Worm (Caenorhabditis elegans) whole organism, L1 larva: Measurements from ENCODE around the gene F38A6.4.
A peak's percentile ranks its signal among the peaks of the same experiment; 100 is the strongest.

Experiments
- C04F5.9 ChIP-seq: sonication (generic microtip); optimal IDR thresholded peaks from 2 replicates; lab custom pipeline; 2016; ENCODE audit warnings: missing genetic modification characterization, missing compliant biosample characterization
- C34B4.2 ChIP-seq: sonication (generic microtip); optimal IDR thresholded peaks from 2 replicates; lab custom pipeline; 2017; ENCODE audit warnings: mild to moderate bottlenecking, missing genetic modification characterization, missing compliant biosample characterization
- aha-1 ChIP-seq: fragments of 150-350 bp; optimal IDR thresholded peaks from 2 replicates; lab custom pipeline; 2014; ENCODE audit warnings: missing biosample characterization, missing genetic modification characterization
- alr-1 ChIP-seq: fragments of 200-800 bp; sonication (Bioruptor generic); optimal IDR thresholded peaks from 2 replicates; lab custom pipeline; 2018; ENCODE audit warnings: borderline replicate concordance, mild to moderate bottlenecking, missing genetic modification characterization, missing compliant biosample characterization
- aly-2 ChIP-seq: fragments of 150-350 bp; optimal IDR thresholded peaks from 2 replicates; lab custom pipeline; 2014; ENCODE audit warnings: missing biosample characterization, missing genetic modification characterization
- ama-1 ChIP-seq: fragments of 150-350 bp; optimal IDR thresholded peaks from 2 replicates; lab custom pipeline; 2014
- blmp-1 ChIP-seq: fragments of 150-350 bp; optimal IDR thresholded peaks from 2 replicates; lab custom pipeline; 2014; ENCODE audit warnings: missing biosample characterization, missing genetic modification characterization
- ceh-82 ChIP-seq, 3 experiments: fragments of 150-350 bp in 1 of 3; sonication (generic microtip) in 2 of 3; optimal IDR thresholded peaks; 2 replicates each; lab custom pipeline; 2014 to 2017; ENCODE audit warnings: missing biosample characterization in 3 of 3, missing genetic modification characterization in 3 of 3
- ceh-88 ChIP-seq: fragments of 200-800 bp; sonication (Bioruptor generic); IDR thresholded peaks from 2 replicates; pipeline ENCODE4 v1.3.6; 2022; ENCODE audit warnings: missing genetic modification characterization, missing compliant biosample characterization
- ceh-90 ChIP-seq: sonication (generic microtip); optimal IDR thresholded peaks from 2 replicates; lab custom pipeline; 2016; ENCODE audit warnings: missing genetic modification characterization, missing compliant biosample characterization
- ces-1 ChIP-seq: fragments of 150-350 bp; optimal IDR thresholded peaks from 2 replicates; lab custom pipeline; 2014; ENCODE audit warnings: missing biosample characterization, missing genetic modification reagents, missing genetic modification characterization
- dpl-1 ChIP-seq, 3 experiments: fragments of 150-350 bp in 2 of 3; sonication (generic microtip) in 1 of 3; optimal IDR thresholded peaks; 2 replicates each; lab custom pipeline; 2014 to 2017; ENCODE audit warnings: missing biosample characterization in 3 of 3, missing genetic modification characterization in 3 of 3, missing genetic modification reagents in 3 of 3
- dsc-1 ChIP-seq: sonication (generic microtip); optimal IDR thresholded peaks from 2 replicates; lab custom pipeline; 2016; ENCODE audit warnings: mild to moderate bottlenecking, missing genetic modification characterization, missing compliant biosample characterization
- efl-1 ChIP-seq, 4 experiments: fragments of 150-350 bp; optimal IDR thresholded peaks in 3 of 4; peaks in 1 of 4; 1 replicate in 1 of 4; 2 replicates in 3 of 4; lab custom pipeline; 2014; ENCODE audit warnings: missing biosample characterization in 2 of 4, missing genetic modification characterization in 2 of 4, missing genetic modification reagents in 2 of 4
- efl-3 ChIP-seq: fragments of 200-800 bp; sonication (Bioruptor generic); optimal IDR thresholded peaks from 2 replicates; lab custom pipeline; 2018; ENCODE audit warnings: mild to moderate bottlenecking, missing genetic modification characterization, missing compliant biosample characterization
- egl-13 ChIP-seq: sonication (generic microtip); optimal IDR thresholded peaks from 2 replicates; lab custom pipeline; 2016; ENCODE audit warnings: missing genotype, missing genetic modification reagents, missing genetic modification characterization, missing compliant biosample characterization
- egl-27 ChIP-seq, 2 experiments: fragments of 150-350 bp in 1 of 2; sonication (generic microtip); optimal IDR thresholded peaks; 3 replicates each; lab custom pipeline; 2017 to 2018; ENCODE audit warnings: missing biosample characterization in 2 of 2, missing genetic modification characterization in 2 of 2, missing genetic modification reagents in 2 of 2
- elt-2 ChIP-seq: sonication (generic microtip); optimal IDR thresholded peaks from 2 replicates; lab custom pipeline; 2016; ENCODE audit warnings: missing genetic modification characterization, mild to moderate bottlenecking, inconsistent platforms, missing compliant biosample characterization, missing genetic modification reagents
- elt-3 ChIP-seq, 6 experiments: fragments of 150-350 bp in 1 of 6; sonication (generic microtip); optimal IDR thresholded peaks; 2 replicates each; lab custom pipeline; 2017 to 2018; ENCODE audit warnings: missing biosample characterization in 6 of 6, missing genetic modification characterization in 6 of 6, inconsistent platforms in 1 of 6
- fkh-4 ChIP-seq: sonication (generic microtip); optimal IDR thresholded peaks from 2 replicates; lab custom pipeline; 2016; ENCODE audit warnings: missing compliant biosample characterization, missing genetic modification characterization, borderline replicate concordance
- fkh-8 ChIP-seq: sonication (generic microtip); optimal IDR thresholded peaks from 2 replicates; lab custom pipeline; 2016; ENCODE audit warnings: mild to moderate bottlenecking, missing genetic modification characterization, missing compliant biosample characterization
- hlh-17 ChIP-seq: fragments of 200-800 bp; sonication (Bioruptor generic); optimal IDR thresholded peaks from 2 replicates; lab custom pipeline; 2018; ENCODE audit warnings: missing genetic modification characterization, mild to moderate bottlenecking, missing compliant biosample characterization, moderate library complexity, borderline replicate concordance
- hlh-4 ChIP-seq: sonication (generic microtip); optimal IDR thresholded peaks from 2 replicates; lab custom pipeline; 2016; ENCODE audit warnings: mild to moderate bottlenecking, missing genetic modification characterization, missing compliant biosample characterization
- lin-13 ChIP-seq: fragments of 150-350 bp; optimal IDR thresholded peaks from 2 replicates; lab custom pipeline; 2014; ENCODE audit warnings: missing biosample characterization, missing genetic modification reagents, missing genetic modification characterization
- lin-35 ChIP-seq, 2 experiments: fragments of 150-350 bp; optimal IDR thresholded peaks; 2 replicates each; lab custom pipeline; 2014; ENCODE audit warnings: missing biosample characterization in 2 of 2, missing genetic modification characterization in 2 of 2, missing genetic modification reagents in 2 of 2
- lir-3 ChIP-seq: sonication (generic microtip); optimal IDR thresholded peaks from 2 replicates; lab custom pipeline; 2016; ENCODE audit warnings: mild to moderate bottlenecking, missing genetic modification characterization, moderate library complexity, missing compliant biosample characterization; ENCODE audit not compliant: poor library complexity
- lsy-2 ChIP-seq, 2 experiments: fragments of 150-350 bp; optimal IDR thresholded peaks; 2 replicates each; lab custom pipeline; 2014; ENCODE audit warnings: missing biosample characterization in 2 of 2, missing genetic modification characterization in 2 of 2
- mep-1 ChIP-seq: fragments of 150-350 bp; optimal IDR thresholded peaks from 2 replicates; lab custom pipeline; 2014; ENCODE audit warnings: missing biosample characterization, missing genetic modification characterization
- nhr-237 ChIP-seq: fragments of 150-350 bp; optimal IDR thresholded peaks from 2 replicates; lab custom pipeline; 2014; ENCODE audit warnings: missing biosample characterization, missing genetic modification characterization
- nhr-28 ChIP-seq: fragments of 150-350 bp; optimal IDR thresholded peaks from 2 replicates; lab custom pipeline; 2014; ENCODE audit warnings: missing biosample characterization, missing genetic modification characterization
- nhr-76 ChIP-seq: sonication (generic microtip); optimal IDR thresholded peaks from 2 replicates; lab custom pipeline; 2017; ENCODE audit warnings: missing biosample characterization, missing genetic modification characterization
- nhr-77 ChIP-seq: fragments of 150-350 bp; optimal IDR thresholded peaks from 2 replicates; lab custom pipeline; 2014; ENCODE audit warnings: missing biosample characterization, missing genetic modification characterization
- nhr-90 ChIP-seq: sonication (generic microtip); optimal IDR thresholded peaks from 2 replicates; lab custom pipeline; 2016; ENCODE audit warnings: mild to moderate bottlenecking, missing genetic modification characterization, missing compliant biosample characterization; ENCODE audit not compliant: poor library complexity
- pag-3 ChIP-seq: sonication (generic microtip); optimal IDR thresholded peaks from 2 replicates; lab custom pipeline; 2017; ENCODE audit warnings: missing genetic modification characterization, mild to moderate bottlenecking, missing compliant biosample characterization, antibody characterized with exemption, borderline replicate concordance; ENCODE audit not compliant: insufficient read depth
- rnt-1 ChIP-seq: sonication (generic microtip); optimal IDR thresholded peaks from 2 replicates; lab custom pipeline; 2016; ENCODE audit warnings: mild to moderate bottlenecking, missing genetic modification characterization, moderate library complexity, missing compliant biosample characterization
- skn-1 ChIP-seq: fragments of 150-350 bp; optimal IDR thresholded peaks from 2 replicates; lab custom pipeline; 2014; ENCODE audit warnings: missing biosample characterization, missing genetic modification characterization
- snu-23 ChIP-seq: sonication (generic microtip); optimal IDR thresholded peaks from 2 replicates; lab custom pipeline; 2016; ENCODE audit warnings: missing genetic modification characterization, missing compliant biosample characterization
- sup-37 ChIP-seq: fragments of 200-800 bp; sonication (Bioruptor generic); optimal IDR thresholded peaks from 2 replicates; lab custom pipeline; 2018; ENCODE audit warnings: mild to moderate bottlenecking, missing genetic modification characterization, missing compliant biosample characterization
- swsn-7 ChIP-seq: sonication (generic microtip); optimal IDR thresholded peaks from 2 replicates; lab custom pipeline; 2016; ENCODE audit warnings: missing genetic modification characterization, missing compliant biosample characterization
- unc-62 ChIP-seq: fragments of 150-350 bp; optimal IDR thresholded peaks from 2 replicates; lab custom pipeline; 2014; ENCODE audit warnings: missing biosample characterization, missing genetic modification reagents, missing genetic modification characterization
- unc-98 ChIP-seq: fragments of 200-800 bp; sonication (Bioruptor generic); IDR thresholded peaks from 2 replicates; pipeline ENCODE4 v1.3.6; 2022; ENCODE audit warnings: missing genetic modification characterization, missing compliant biosample characterization
- vab-15 ChIP-seq: sonication (generic microtip); optimal IDR thresholded peaks from 2 replicates; lab custom pipeline; 2017; ENCODE audit warnings: missing genotype, mild to moderate bottlenecking, missing genetic modification characterization, missing compliant biosample characterization
- zip-4 ChIP-seq: fragments of 200-800 bp; sonication (Bioruptor generic); optimal IDR thresholded peaks from 2 replicates; lab custom pipeline; 2018; ENCODE audit warnings: mild to moderate bottlenecking, missing genetic modification characterization, moderate library complexity, missing compliant biosample characterization
- ztf-11 ChIP-seq, 2 experiments: sonication (generic microtip); optimal IDR thresholded peaks; 2 replicates each; lab custom pipeline; 2016 to 2017; ENCODE audit warnings: missing genetic modification characterization in 2 of 2, missing biosample characterization in 1 of 2, missing compliant biosample characterization in 1 of 2
- ztf-4 ChIP-seq: fragments of 150-350 bp; optimal IDR thresholded peaks from 2 replicates; lab custom pipeline; 2014; ENCODE audit warnings: missing biosample characterization, missing genetic modification characterization

Gene F38A6.4

DNA sequence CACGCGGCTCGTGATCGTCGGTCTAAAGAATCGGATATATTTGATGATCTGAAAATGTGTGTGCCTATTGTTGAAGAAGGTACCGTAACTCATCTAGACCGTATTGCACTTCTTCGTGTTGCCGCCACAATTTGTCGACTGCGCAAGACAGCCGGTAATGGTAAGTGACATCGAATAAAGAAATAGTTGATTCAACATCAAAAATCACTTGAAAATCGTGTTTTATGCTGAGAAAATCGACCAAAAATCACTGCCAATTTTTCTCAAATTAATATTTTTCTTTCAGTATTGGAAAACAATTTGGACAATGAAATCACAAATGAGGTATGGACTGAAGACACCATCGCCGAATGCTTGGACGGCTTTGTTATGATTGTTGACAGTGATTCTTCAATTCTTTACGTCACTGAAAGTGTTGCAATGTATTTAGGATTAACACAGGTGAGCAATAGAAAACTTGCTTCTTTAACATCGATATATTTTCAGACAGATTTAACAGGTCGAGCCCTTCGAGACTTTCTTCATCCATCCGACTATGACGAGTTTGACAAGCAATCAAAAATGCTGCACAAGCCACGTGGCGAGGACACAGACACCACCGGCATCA is 6.3 kb upstream of the F38A6.4 start:
- TF ChIP-seq unc-62 (GFP tag; lab: Kevin White, UChicago) (peak; percentile 27), efl-1 (optimal IDR thresholded peaks at IDR 0.05; lab: Kevin White, UChicago) (no peak), efl-1 (GFP tag; optimal IDR thresholded peaks at IDR 0.05 in 1 of 2; lab: Kevin White, UChicago) (peak in 1 of 2 experiments; percentile 54), C34B4.2 (tag; lab: Kevin White, UChicago) (no peak)

DNA sequence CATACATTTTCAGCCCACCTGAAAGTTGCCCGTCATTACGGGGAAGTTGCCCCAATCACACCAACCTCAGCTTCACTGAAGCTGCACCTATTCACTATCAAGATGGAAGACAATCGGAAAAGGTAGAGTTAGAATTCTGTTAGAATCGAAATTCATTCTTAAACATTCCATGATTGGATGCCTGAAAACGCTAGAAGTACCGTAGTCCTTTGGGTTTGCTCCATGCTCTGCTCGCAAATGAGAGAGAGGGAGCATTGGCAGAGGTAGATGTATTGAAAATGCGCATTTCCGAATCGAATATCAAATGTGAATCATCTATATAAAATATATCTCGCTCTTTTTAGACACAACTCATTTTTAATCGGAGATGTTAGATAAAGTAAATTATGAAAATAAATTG is 5.2 kb upstream of the F38A6.4 start, which contains the start of gene hif-1:
Gene hif-1 (plus strand): TSS at position 8 of the 400 bp plus-strand sequence.
- TF ChIP-seq lsy-2 (tag; optimal IDR thresholded peaks at IDR 0.05; lab: Kevin White, UChicago) (peak in 1 of 2 experiments; percentile 57), rnt-1 (tag; lab: Kevin White, UChicago) (peak; percentile 13), egl-13 (peak; percentile 31), efl-3 (GFP tag; lab: Kevin White, UChicago) (no peak), snu-23 (GFP tag; lab: Kevin White, UChicago) (no peak)

DNA sequence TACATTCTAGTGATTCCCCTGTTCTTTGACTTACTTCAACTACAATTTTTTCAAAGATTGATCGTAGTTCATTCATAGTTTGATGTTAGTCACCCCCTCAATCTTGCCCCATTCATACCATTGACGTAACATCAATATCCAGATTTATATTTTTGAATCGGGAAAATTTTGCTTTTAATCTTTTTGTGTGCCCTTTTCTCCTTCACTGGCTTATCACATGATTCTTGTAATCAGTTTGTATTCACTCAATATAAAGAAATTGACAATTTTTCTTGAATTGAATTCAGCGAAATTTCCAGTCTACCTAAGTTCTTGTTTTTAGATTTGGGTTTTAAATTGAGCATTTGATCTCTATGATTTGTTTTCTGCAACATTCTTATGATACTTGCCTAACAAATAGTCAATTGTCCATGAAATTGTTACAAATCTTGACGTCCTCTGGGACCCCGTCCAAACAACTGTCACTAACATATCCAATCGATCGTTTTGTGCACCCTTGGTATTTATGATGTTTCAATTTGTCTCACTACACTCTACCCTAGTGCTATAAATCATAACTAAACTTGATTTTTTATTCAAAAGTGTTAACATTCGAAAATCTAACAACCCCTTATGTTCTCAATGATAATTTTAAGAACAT is 4.7 kb upstream of the F38A6.4 start:
- TF ChIP-seq egl-13: no peak
- peak; percentile 68 for TF ChIP-seq fkh-8 (tag; lab: Kevin White, UChicago)
- TF ChIP-seq ces-1 (GFP tag; lab: Kevin White, UChicago): no peak
- no peak for TF ChIP-seq elt-3 (tag; optimal IDR thresholded peaks at IDR 0.05; lab: Kevin White, UChicago)
- no peak for TF ChIP-seq aly-2 (tag; lab: Kevin White, UChicago)
- no peak for TF ChIP-seq nhr-28 (tag; lab: Kevin White, UChicago)
- no peak for TF ChIP-seq nhr-77 (tag; lab: Kevin White, UChicago)
- TF ChIP-seq lin-35 (GFP tag; optimal IDR thresholded peaks at IDR 0.05; lab: Kevin White, UChicago): no peak
- TF ChIP-seq hlh-17: no peak
- TF ChIP-seq C04F5.9 (tag; lab: Kevin White, UChicago): no peak
- TF ChIP-seq ztf-4 (tag; lab: Kevin White, UChicago): no peak
- TF ChIP-seq vab-15 (tag; lab: Kevin White, UChicago): no peak
- no peak for TF ChIP-seq mep-1 (tag; lab: Kevin White, UChicago)
- no peak for TF ChIP-seq nhr-76
- peak; percentile 27 for TF ChIP-seq swsn-7 (tag; lab: Kevin White, UChicago)
- no peak for TF ChIP-seq C34B4.2 (tag; lab: Kevin White, UChicago)
- no peak for TF ChIP-seq unc-98 (GFP tag; lab: Robert Waterston, UW)
- TF ChIP-seq egl-27 (tag; optimal IDR thresholded peaks at IDR 0.05; lab: Kevin White, UChicago): no peak
- TF ChIP-seq alr-1: no peak
- TF ChIP-seq blmp-1 (tag; lab: Kevin White, UChicago): no peak
- TF ChIP-seq pag-3 (tag; lab: Kevin White, UChicago): no peak
- TF ChIP-seq aha-1 (tag; lab: Kevin White, UChicago): no peak
- no peak for TF ChIP-seq sup-37 (GFP tag; lab: Kevin White, UChicago)
- TF ChIP-seq ceh-82 (tag; optimal IDR thresholded peaks at IDR 0.05; lab: Kevin White, UChicago): no peak
- TF ChIP-seq lir-3 (tag; lab: Kevin White, UChicago): no peak
- TF ChIP-seq fkh-4 (tag; lab: Kevin White, UChicago): no peak
- no peak for TF ChIP-seq ceh-90 (tag; lab: Kevin White, UChicago)
- TF ChIP-seq rnt-1 (tag; lab: Kevin White, UChicago): peak; percentile 58
- peak; percentile 80 for TF ChIP-seq dsc-1 (tag; lab: Kevin White, UChicago)
- no peak for TF ChIP-seq elt-2 (tag; lab: Kevin White, UChicago)
- no peak for TF ChIP-seq hlh-4 (tag; lab: Kevin White, UChicago)
- no peak for TF ChIP-seq skn-1 (tag; lab: Kevin White, UChicago)
- TF ChIP-seq ceh-88 (GFP tag; lab: Robert Waterston, UW): no peak
- no peak for TF ChIP-seq nhr-237 (tag; lab: Kevin White, UChicago)
- TF ChIP-seq dpl-1 (GFP tag; optimal IDR thresholded peaks at IDR 0.05; lab: Kevin White, UChicago): no peak
- TF ChIP-seq ztf-11 (tag; optimal IDR thresholded peaks at IDR 0.05; lab: Kevin White, UChicago): no peak
- TF ChIP-seq ama-1: no peak
- TF ChIP-seq lin-13 (GFP tag; lab: Kevin White, UChicago): no peak
- TF ChIP-seq zip-4 (GFP tag; lab: Kevin White, UChicago): no peak
- no peak for TF ChIP-seq nhr-90 (tag; lab: Kevin White, UChicago)
